Worm (Caenorhabditis elegans): ENCODE results near the gene C23G10.7.
"Not testable (repeated sequence)": the region's sequence is repeated elsewhere in the genome, so short reads cannot be mapped to it uniquely, and the experiment has no call there.

Gene C23G10.7

ce11 chrIII:6190810-6191209, 7.4 kb downstream of the C23G10.7 start, which contains the start of gene C23G10.5:
Gene C23G10.5, plus strand, starts transcription at chrIII:6191110.
- TF ChIP-seq aptf-2 (GFP tag; conservative IDR thresholded peaks at IDR 0.05) (no peak), F22D6.2 (tag; optimal IDR thresholded peaks at IDR 0.05) (no peak), nhr-80 (tag; optimal IDR thresholded peaks at IDR 0.05) (no peak), hlh-12 (tag; optimal IDR thresholded peaks at IDR 0.05) (no peak), ztf-25 (GFP tag; IDR thresholded peaks at IDR 0.05) (no peak), ztf-28 (GFP tag; IDR thresholded peaks at IDR 0.05) (no peak), ets-4 (GFP tag; optimal IDR thresholded peaks at IDR 0.05) (no peak), lin-40 (tag; optimal IDR thresholded peaks at IDR 0.05) (no peak), F55B11.4 (tag; optimal IDR thresholded peaks at IDR 0.05; ENCODE audit: borderline replicate concordance, insufficient read depth) (no peak), dox-1 (GFP tag; IDR thresholded peaks at IDR 0.05) (no peak), mes-4 (tag; optimal IDR thresholded peaks at IDR 0.05) (no peak), B0336.3 (GFP tag; IDR thresholded peaks at IDR 0.05) (no peak), mxl-1 (tag; optimal IDR thresholded peaks at IDR 0.05) (no peak), C17E4.6 (GFP tag; IDR thresholded peaks at IDR 0.05) (no peak), die-1 (tag; optimal IDR thresholded peaks at IDR 0.05) (no peak)

- peak; percentile 76 for TF ChIP-seq ztf-18 (tag; optimal IDR thresholded peaks at IDR 0.05)
- TF ChIP-seq cebp-1 (GFP tag; IDR thresholded peaks at IDR 0.05), result peak; percentile 68
- TF ChIP-seq cebp-1 (tag; optimal IDR thresholded peaks at IDR 0.05), result not testable (repeated sequence)
Observed at ce11 chrIII:6188020-6188419, 10.2 kb downstream of the C23G10.7 start.

- TF ChIP-seq mes-4 (tag; optimal IDR thresholded peaks at IDR 0.05) (no peak), mcd-1 (GFP tag; IDR thresholded peaks at IDR 0.05) (no peak), F23B12.7 (tag; optimal IDR thresholded peaks at IDR 0.05; ENCODE audit: insufficient read depth) (no peak), nfya-2 (GFP tag; IDR thresholded peaks at IDR 0.05) (no peak), madf-8 (GFP tag; conservative IDR thresholded peaks at IDR 0.05) (no peak), egrh-3 (GFP tag; IDR thresholded peaks at IDR 0.05) (no peak), somi-1 (GFP tag; optimal IDR thresholded peaks at IDR 0.05) (no peak), T26A5.8 (tag; optimal IDR thresholded peaks at IDR 0.05) (no peak), F10E7.11 (tag; optimal IDR thresholded peaks at IDR 0.05) (no peak), ceh-100 (GFP tag; IDR thresholded peaks at IDR 0.05) (no peak), K12H6.12 (tag; optimal IDR thresholded peaks at IDR 0.05) (no peak), F22D6.2 (tag; optimal IDR thresholded peaks at IDR 0.05) (no peak)
Observed at ce11 chrIII:6183118-6183517, 15.1 kb downstream of the C23G10.7 start, which contains the start of gene nas-28. Gene nas-28, minus strand, starts transcription at chrIII:6183218.

- TF ChIP-seq Y95B8A.8 (GFP tag; IDR thresholded peaks at IDR 0.05) (no peak), ztf-6 (GFP tag; IDR thresholded peaks at IDR 0.05) (no peak), nhr-80 (tag; optimal IDR thresholded peaks at IDR 0.05) (peak; percentile 83), lin-54 (GFP tag; optimal IDR thresholded peaks at IDR 0.05) (no peak), ets-4 (GFP tag; optimal IDR thresholded peaks at IDR 0.05) (peak; percentile 51), athp-1 (tag; optimal IDR thresholded peaks at IDR 0.05) (no peak), T07F8.4 (tag; optimal IDR thresholded peaks at IDR 0.05) (no peak)
Observed at ce11 chrIII:6180294-6180693, 17.9 kb downstream of the C23G10.7 start.

ce11 chrIII:6179062-6179461, 19.2 kb downstream of the C23G10.7 start:
- TF ChIP-seq let-607 (tag; optimal IDR thresholded peaks at IDR 0.05) (peak in 1 of 2 experiments; percentile 53), lin-40 (tag; optimal IDR thresholded peaks at IDR 0.05) (no peak), snpc-4 (GFP tag; optimal IDR thresholded peaks at IDR 0.05) (no peak), snpc-4 (tag; optimal IDR thresholded peaks at IDR 0.05) (peak in 1 of 4 experiments; percentile 28), atf-7 (tag; optimal IDR thresholded peaks at IDR 0.05) (peak; percentile 74), tbp1 (GFP tag; optimal IDR thresholded peaks at IDR 0.05) (peak; percentile 14), ets-4 (GFP tag; optimal IDR thresholded peaks at IDR 0.05) (peak; percentile 21), Y67H2A.10 (GFP tag; conservative IDR thresholded peaks at IDR 0.05) (no peak), repo-1 (tag; optimal IDR thresholded peaks at IDR 0.05) (no peak), ama-1 (optimal IDR thresholded peaks at IDR 0.05) (no peak), ama-1 (GFP tag; optimal IDR thresholded peaks at IDR 0.05) (no peak), ceh-40 (GFP tag; IDR thresholded peaks at IDR 0.05) (no peak), lin-54 (GFP tag; optimal IDR thresholded peaks at IDR 0.05) (no peak), hmg-1.2 (GFP tag; IDR thresholded peaks at IDR 0.05) (0 out of 2 replicates have a peak, but pooled peaks have one; percentile 5), let-526 (GFP tag; IDR thresholded peaks at IDR 0.05) (no peak)

Data from whole organism, young adult.